Worm (Caenorhabditis elegans) whole organism, L4/young adult: ENCODE data around the gene F59E11.6.

Experiments
- dao-5 ChIP-seq: sonication (generic microtip); optimal IDR thresholded peaks from 2 replicates; lab custom pipeline; 2016; ENCODE audit warnings: missing genotype, missing genetic modification characterization, moderate library complexity, missing compliant biosample characterization
- him-1 ChIP-seq: sonication (generic microtip); optimal IDR thresholded peaks from 2 replicates; lab custom pipeline; 2016; ENCODE audit warnings: missing genotype, missing genetic modification reagents, missing genetic modification characterization, missing compliant biosample characterization

ce11 chrV:8942437-8942978, 49.1 kb upstream of the F59E11.6 start:
- no peak for TF ChIP-seq him-1 (tag; lab: Kevin White, UChicago)
- no peak for TF ChIP-seq dao-5 (tag; lab: Kevin White, UChicago)
